Fruit fly (Drosophila melanogaster) whole organism, adult: Measurements from ENCODE around the gene CG12768.

Experiments
- CG11617 ChIP-seq: fragments of 200-800 bp; sonication (Bioruptor generic); optimal IDR thresholded peaks from 2 replicates; lab custom pipeline; 2017; ENCODE audit warnings: mild to moderate bottlenecking, missing biosample characterization, missing genetic modification reagents, missing genetic modification characterization
- CG12768 ChIP-seq: fragments of 200-800 bp; sonication (Bioruptor generic); optimal IDR thresholded peaks from 2 replicates; lab custom pipeline; 2017; ENCODE audit warnings: missing biosample characterization, missing genetic modification characterization, mild to moderate bottlenecking, moderate library complexity, missing genetic modification reagents
- CG14711 ChIP-seq: fragments of 200-800 bp; sonication (Bioruptor generic); optimal IDR thresholded peaks from 2 replicates; lab custom pipeline; 2018; ENCODE audit warnings: missing biosample characterization, mild to moderate bottlenecking, missing genetic modification characterization, moderate library complexity
- CG1620 ChIP-seq: fragments of 200-800 bp; sonication (Bioruptor generic); optimal IDR thresholded peaks from 2 replicates; lab custom pipeline; 2016; ENCODE audit warnings: missing biosample characterization, missing genetic modification characterization
- CG33017 ChIP-seq: fragments of 200-800 bp; sonication (Bioruptor generic); optimal IDR thresholded peaks from 2 replicates; lab custom pipeline; 2018; ENCODE audit warnings: missing biosample characterization, mild to moderate bottlenecking, missing genetic modification characterization, moderate library complexity
- CG5204 ChIP-seq: fragments of 200-800 bp; sonication (Bioruptor generic); optimal IDR thresholded peaks from 2 replicates; lab custom pipeline; 2016; ENCODE audit warnings: missing biosample characterization, missing genetic modification characterization
- CG7045 ChIP-seq: fragments of 200-800 bp; sonication (Bioruptor generic); optimal IDR thresholded peaks from 2 replicates; lab custom pipeline; 2017; ENCODE audit warnings: missing biosample characterization, mild to moderate bottlenecking, missing genetic modification characterization
- CG7101 ChIP-seq: fragments of 200-800 bp; sonication (Bioruptor generic); optimal IDR thresholded peaks from 2 replicates; lab custom pipeline; 2018; ENCODE audit warnings: missing biosample characterization, mild to moderate bottlenecking, missing genetic modification characterization, moderate library complexity
- Clk ChIP-seq: fragments of 200-800 bp; sonication (Bioruptor generic); optimal IDR thresholded peaks from 2 replicates; lab custom pipeline; 2017; ENCODE audit warnings: missing biosample characterization, missing genetic modification characterization
- Crg-1 ChIP-seq: fragments of 200-800 bp; sonication (Bioruptor generic); optimal IDR thresholded peaks from 2 replicates; lab custom pipeline; 2016; ENCODE audit warnings: missing biosample characterization, missing genetic modification characterization
- Hr96 ChIP-seq: fragments of 200-800 bp; sonication (Bioruptor generic); optimal IDR thresholded peaks from 2 replicates; lab custom pipeline; 2016; ENCODE audit warnings: missing biosample characterization, missing genetic modification characterization
- Mnt ChIP-seq: fragments of 200-800 bp; sonication (Bioruptor generic); optimal IDR thresholded peaks from 2 replicates; lab custom pipeline; 2016; ENCODE audit warnings: missing biosample characterization, mild to moderate bottlenecking, missing genetic modification characterization
- bab1 ChIP-seq: fragments of 200-800 bp; sonication (Bioruptor generic); optimal IDR thresholded peaks from 3 replicates; lab custom pipeline; 2019; ENCODE audit warnings: missing biosample characterization, mild to moderate bottlenecking, missing genetic modification characterization, moderate library complexity
- cic ChIP-seq: fragments of 200-800 bp; sonication (Bioruptor generic); optimal IDR thresholded peaks from 2 replicates; lab custom pipeline; 2017; ENCODE audit warnings: missing biosample characterization, mild to moderate bottlenecking, missing genetic modification characterization, moderate library complexity
- cnc ChIP-seq, 2 experiments: fragments of >200 bp; optimal IDR thresholded peaks; 2 replicates each; lab custom pipeline; 2017
- kay ChIP-seq: fragments of 200-800 bp; sonication (Bioruptor generic); peaks from one replicate; lab custom pipeline; 2016; ENCODE audit warnings: missing biosample characterization, missing genetic modification characterization, borderline replicate concordance
- ovo ChIP-seq: fragments of 200-800 bp; sonication (Bioruptor generic); optimal IDR thresholded peaks from 2 replicates; lab custom pipeline; 2016; ENCODE audit warnings: missing biosample characterization, missing genetic modification characterization
- pad ChIP-seq: fragments of 200-800 bp; sonication (Bioruptor generic); optimal IDR thresholded peaks from 3 replicates; lab custom pipeline; 2017; ENCODE audit warnings: missing biosample characterization, missing genetic modification characterization, mild to moderate bottlenecking, moderate library complexity, missing genetic modification reagents
- tj ChIP-seq: fragments of 200-800 bp; sonication (Bioruptor generic); optimal IDR thresholded peaks from 3 replicates; lab custom pipeline; 2017; ENCODE audit warnings: missing biosample characterization, mild to moderate bottlenecking, missing genetic modification characterization, moderate library complexity
- toe ChIP-seq: fragments of 200-800 bp; sonication (Bioruptor generic); optimal IDR thresholded peaks from 2 replicates; lab custom pipeline; 2016; ENCODE audit warnings: missing biosample characterization, missing genetic modification characterization

The CG12768 gene

dm6 chr3L:22868070-22868469 is 42.2 kb upstream of the CG12768 start, which contains the start of gene EMC4:
Gene EMC4 (minus strand): TSS chr3L:22868243.
- TF ChIP-seq Crg-1 (GFP tag; lab: Kevin White, UChicago) (peak; percentile 86), CG7045 (GFP tag; lab: Kevin White, UChicago) (peak; percentile 56), CG33017 (tag; lab: Kevin White, UChicago) (peak; percentile 57), kay (GFP tag; lab: Kevin White, UChicago) (no peak), bab1 (peak; percentile 70), cic (GFP tag; lab: Kevin White, UChicago) (peak; percentile 56), ovo (GFP tag; lab: Kevin White, UChicago) (no peak), CG7101 (peak; percentile 74), CG12768 (GFP tag; lab: Kevin White, UChicago) (peak; percentile 75), Mnt (GFP tag; lab: Kevin White, UChicago) (peak; percentile 79), CG11617 (GFP tag; lab: Kevin White, UChicago) (peak; percentile 43), Clk (GFP tag; lab: Kevin White, UChicago) (peak; percentile 17), tj (GFP tag; lab: Kevin White, UChicago) (peak; percentile 7), CG5204 (no peak), CG1620 (peak; percentile 80), cnc (optimal IDR thresholded peaks at IDR 0.05; lab: Kevin White, UChicago) (no peak), Hr96 (GFP tag; lab: Kevin White, UChicago) (no peak), CG14711 (tag; lab: Kevin White, UChicago) (peak; percentile 67), toe (GFP tag; lab: Kevin White, UChicago) (no peak), pad (GFP tag; lab: Kevin White, UChicago) (peak; percentile 69)

- TF ChIP-seq Crg-1 (GFP tag; lab: Kevin White, UChicago) (no peak), Mnt (GFP tag; lab: Kevin White, UChicago) (peak; percentile 39), ovo (GFP tag; lab: Kevin White, UChicago) (no peak)
These were observed 39.9 kb upstream of the CG12768 start for dm6 chr3L:22870378-22870777.

- TF ChIP-seq kay (GFP tag; lab: Kevin White, UChicago) (no peak), CG11617 (GFP tag; lab: Kevin White, UChicago) (peak; percentile 13), CG14711 (tag; lab: Kevin White, UChicago) (peak; percentile 94), CG7045 (GFP tag; lab: Kevin White, UChicago) (peak; percentile 35), CG12768 (GFP tag; lab: Kevin White, UChicago) (peak; percentile 61), tj (GFP tag; lab: Kevin White, UChicago) (peak; percentile 10)
These were observed 39.1 kb upstream of the CG12768 start for dm6 chr3L:22871030-22871844.

dm6 chr3L:22871845-22872361 is 38.4 kb upstream of the CG12768 start, which contains the start of the genes CG11109 and Arf1:
Gene CG11109 (plus strand): TSS chr3L:22872200.
Gene Arf1 (minus strand): TSS chr3L:22872231.
- TF ChIP-seq ovo (GFP tag; lab: Kevin White, UChicago) = no peak
- no peak for TF ChIP-seq toe (GFP tag; lab: Kevin White, UChicago)
- TF ChIP-seq bab1 = peak; percentile 62
- no peak for TF ChIP-seq cic (GFP tag; lab: Kevin White, UChicago)
- peak; percentile 96 for TF ChIP-seq CG14711 (tag; lab: Kevin White, UChicago)
- TF ChIP-seq pad (GFP tag; lab: Kevin White, UChicago) = peak; percentile 81
- peak; percentile 38 for TF ChIP-seq CG7101
- no peak for TF ChIP-seq kay (GFP tag; lab: Kevin White, UChicago)
- peak; percentile 35 for TF ChIP-seq Mnt (GFP tag; lab: Kevin White, UChicago)
- TF ChIP-seq CG5204 = no peak
- no peak for TF ChIP-seq Hr96 (GFP tag; lab: Kevin White, UChicago)
- TF ChIP-seq CG7045 (GFP tag; lab: Kevin White, UChicago) = no peak
- peak; percentile 65 for TF ChIP-seq tj (GFP tag; lab: Kevin White, UChicago)
- peak; percentile 8 for TF ChIP-seq CG11617 (GFP tag; lab: Kevin White, UChicago)
- TF ChIP-seq Clk (GFP tag; lab: Kevin White, UChicago) = no peak
- TF ChIP-seq CG12768 (GFP tag; lab: Kevin White, UChicago) = peak; percentile 27
- TF ChIP-seq cnc (optimal IDR thresholded peaks at IDR 0.05; lab: Kevin White, UChicago) = peak; percentile 79 to 89
- no peak for TF ChIP-seq CG33017 (tag; lab: Kevin White, UChicago)
- no peak for TF ChIP-seq CG1620
- no peak for TF ChIP-seq Crg-1 (GFP tag; lab: Kevin White, UChicago)

- peak; percentile 1 for TF ChIP-seq Mnt (GFP tag; lab: Kevin White, UChicago)
- peak; percentile 38 for TF ChIP-seq CG7101
- no peak for TF ChIP-seq CG5204
- TF ChIP-seq ovo (GFP tag; lab: Kevin White, UChicago) = peak; percentile 26
- TF ChIP-seq tj (GFP tag; lab: Kevin White, UChicago) = peak; percentile 39
- peak; percentile 3 for TF ChIP-seq CG12768 (GFP tag; lab: Kevin White, UChicago)
These were observed 32.4 kb upstream of the CG12768 start for dm6 chr3L:22877934-22878333.
